Worm (Caenorhabditis elegans): Measurements from ENCODE around the gene col-8.

ce11 chrIII:7005350-7005749, 15.1 kb downstream of the col-8 start, which contains the start of gene C06E8.5:
- TF ChIP-seq mep-1 (tag; optimal IDR thresholded peaks at IDR 0.05), result no peak
- no peak for TF ChIP-seq snpc-4 (tag; optimal IDR thresholded peaks at IDR 0.05)
- TF ChIP-seq mdl-1 (tag; optimal IDR thresholded peaks at IDR 0.05), result no peak
- no peak for TF ChIP-seq jun-1 (tag; optimal IDR thresholded peaks at IDR 0.05)
- TF ChIP-seq nhr-11 (tag; optimal IDR thresholded peaks at IDR 0.05), result no peak
- no peak for TF ChIP-seq C16A3.4 (tag; optimal IDR thresholded peaks at IDR 0.05)
- no peak for TF ChIP-seq ces-1 (GFP tag; optimal IDR thresholded peaks at IDR 0.05)
- no peak for TF ChIP-seq nhr-76 (tag; optimal IDR thresholded peaks at IDR 0.05)
- TF ChIP-seq skn-1 (tag; optimal IDR thresholded peaks at IDR 0.05), result no peak
- TF ChIP-seq nhr-77 (tag; optimal IDR thresholded peaks at IDR 0.05), result no peak

Measured in whole organism, L1 larva.